Fruit fly (Drosophila melanogaster) whole organism, embryonic: ENCODE results near the gene CG10866.
A peak's percentile ranks its signal among the peaks of the same experiment; 100 is the strongest.

Experiments
- Adf1 ChIP-seq: fragments of 200-800 bp; sonication (Bioruptor generic); IDR thresholded peaks from 2 replicates; pipeline ENCODE4 v1.3.6; 2022; ENCODE audit warnings: missing biosample characterization, missing genetic modification characterization
- Antp ChIP-seq: fragments of 200-800 bp; sonication (Bioruptor generic); optimal IDR thresholded peaks from 3 replicates; lab custom pipeline; 2016; ENCODE audit warnings: missing biosample characterization, missing genetic modification characterization
- CG10147 ChIP-seq: fragments of 200-800 bp; sonication (Bioruptor generic); optimal IDR thresholded peaks from 2 replicates; lab custom pipeline; 2019; ENCODE audit warnings: missing biosample characterization, mild to moderate bottlenecking, missing genetic modification characterization, moderate library complexity
- CG1024 ChIP-seq: fragments of 200-800 bp; sonication (Bioruptor generic); IDR thresholded peaks from 2 replicates; pipeline ENCODE4 v1.3.6; 2022; ENCODE audit warnings: missing biosample characterization, missing genetic modification characterization
- CG12104 ChIP-seq: fragments of 200-800 bp; sonication (Bioruptor generic); optimal IDR thresholded peaks from 3 replicates; lab custom pipeline; 2016; ENCODE audit warnings: missing biosample characterization, missing genetic modification characterization
- CG12236 ChIP-seq: fragments of 200-800 bp; sonication (Bioruptor generic); optimal IDR thresholded peaks from 2 replicates; lab custom pipeline; 2016; ENCODE audit warnings: missing biosample characterization, missing genetic modification characterization
- CG12942 ChIP-seq: fragments of 200-800 bp; sonication (Bioruptor generic); optimal IDR thresholded peaks from 3 replicates; lab custom pipeline; 2016; ENCODE audit warnings: missing biosample characterization, missing genetic modification characterization
- CG13424 ChIP-seq: fragments of 200-800 bp; sonication (Bioruptor generic); optimal IDR thresholded peaks from 2 replicates; lab custom pipeline; 2019; ENCODE audit warnings: missing biosample characterization, mild to moderate bottlenecking, missing genetic modification characterization, moderate library complexity
- CG13894 ChIP-seq: fragments of 200-800 bp; sonication (Bioruptor generic); optimal IDR thresholded peaks from 3 replicates; lab custom pipeline; 2018; ENCODE audit warnings: missing biosample characterization, mild to moderate bottlenecking, missing genetic modification characterization, moderate library complexity
- CG14710 ChIP-seq: fragments of 200-800 bp; sonication (Bioruptor generic); optimal IDR thresholded peaks from 3 replicates; lab custom pipeline; 2019; ENCODE audit warnings: missing biosample characterization, mild to moderate bottlenecking, missing genetic modification characterization, moderate library complexity
- CG15073 ChIP-seq: fragments of 200-800 bp; sonication (Bioruptor generic); optimal IDR thresholded peaks from 2 replicates; lab custom pipeline; 2016; ENCODE audit warnings: missing biosample characterization, missing genetic modification characterization
- CG15269 ChIP-seq: fragments of 200-800 bp; sonication (Bioruptor generic); optimal IDR thresholded peaks from 2 replicates; lab custom pipeline; 2018; ENCODE audit warnings: missing biosample characterization, mild to moderate bottlenecking, missing genetic modification characterization, moderate library complexity
- CG17186 ChIP-seq: fragments of 200-800 bp; sonication (Bioruptor generic); optimal IDR thresholded peaks from 3 replicates; lab custom pipeline; 2017; ENCODE audit warnings: missing biosample characterization, missing genetic modification reagents, missing genetic modification characterization
- CG17829 ChIP-seq: fragments of 200-800 bp; optimal IDR thresholded peaks from 2 replicates; lab custom pipeline; 2019; ENCODE audit warnings: missing biosample characterization, mild to moderate bottlenecking, missing genetic modification characterization, moderate library complexity
- CG17912 ChIP-seq: fragments of 200-800 bp; sonication (Bioruptor generic); optimal IDR thresholded peaks from 2 replicates; lab custom pipeline; 2018; ENCODE audit warnings: missing biosample characterization, mild to moderate bottlenecking, missing genetic modification characterization
- CG18599 ChIP-seq: fragments of 200-800 bp; sonication (Bioruptor generic); optimal IDR thresholded peaks from 3 replicates; lab custom pipeline; 2017; ENCODE audit warnings: missing biosample characterization, missing genetic modification characterization, mild to moderate bottlenecking, moderate library complexity, missing genetic modification reagents
- CG31224 ChIP-seq: fragments of 200-800 bp; sonication (Bioruptor generic); IDR thresholded peaks from 2 replicates; pipeline ENCODE4 v1.3.6; 2022; ENCODE audit warnings: missing biosample characterization, missing genetic modification characterization
- CG31365 ChIP-seq: fragments of 200-800 bp; sonication (Bioruptor generic); optimal IDR thresholded peaks from 2 replicates; lab custom pipeline; 2018; ENCODE audit warnings: missing biosample characterization, mild to moderate bottlenecking, missing genetic modification characterization
- CG31388 ChIP-seq: fragments of 200-800 bp; sonication (Bioruptor generic); optimal IDR thresholded peaks from 2 replicates; lab custom pipeline; 2016; ENCODE audit warnings: missing biosample characterization, missing genetic modification characterization
- CG32772 ChIP-seq: fragments of 200-800 bp; sonication (Bioruptor generic); IDR thresholded peaks from 2 replicates; pipeline ENCODE4 v1.3.6; 2022; ENCODE audit warnings: missing biosample characterization, missing genetic modification characterization
- CG3726 ChIP-seq: fragments of 200-800 bp; sonication (Bioruptor generic); IDR thresholded peaks from 3 replicates; pipeline ENCODE4, ENCODE4 v1.3.6; 2022; ENCODE audit warnings: missing biosample characterization, missing genetic modification characterization
- CG4854 ChIP-seq: fragments of 200-800 bp; sonication (Bioruptor generic); optimal IDR thresholded peaks from 2 replicates; lab custom pipeline; 2016; ENCODE audit warnings: missing biosample characterization, missing genetic modification characterization, inconsistent platforms
- CG6813 ChIP-seq: fragments of 200-800 bp; sonication (Bioruptor generic); optimal IDR thresholded peaks from 2 replicates; lab custom pipeline; 2017; ENCODE audit warnings: missing biosample characterization, missing genetic modification characterization, mild to moderate bottlenecking, moderate library complexity, missing genetic modification reagents
- CG7786 ChIP-seq: fragments of 200-800 bp; sonication (Bioruptor generic); optimal IDR thresholded peaks from 2 replicates; lab custom pipeline; 2016; ENCODE audit warnings: missing biosample characterization, missing genetic modification characterization
- CG7987 ChIP-seq: fragments of 200-800 bp; sonication (Bioruptor generic); optimal IDR thresholded peaks from 2 replicates; lab custom pipeline; 2018; ENCODE audit warnings: missing biosample characterization, mild to moderate bottlenecking, missing genetic modification characterization, moderate library complexity
- CG8281 ChIP-seq: fragments of 200-800 bp; sonication (Bioruptor generic); optimal IDR thresholded peaks from 2 replicates; lab custom pipeline; 2018; ENCODE audit warnings: missing biosample characterization, mild to moderate bottlenecking, missing genetic modification characterization, moderate library complexity
- D ChIP-seq, 2 experiments: fragments of 200-800 bp in 1 of 2; fragments of >200 bp in 1 of 2; sonication (Bioruptor generic) in 1 of 2; optimal IDR thresholded peaks; 2 replicates in 1 of 2; 3 replicates in 1 of 2; lab custom pipeline; 2017; ENCODE audit warnings: mild to moderate bottlenecking in 1 of 2, missing biosample characterization in 1 of 2, missing genetic modification characterization in 1 of 2, missing genetic modification reagents in 1 of 2
- D19B ChIP-seq: fragments of 200-800 bp; sonication (Bioruptor generic); optimal IDR thresholded peaks from 2 replicates; lab custom pipeline; 2017; ENCODE audit warnings: missing biosample characterization, mild to moderate bottlenecking, missing genetic modification characterization
- Elba2 ChIP-seq: fragments of 200-800 bp; sonication (Bioruptor generic); optimal IDR thresholded peaks from 3 replicates; lab custom pipeline; 2016; ENCODE audit warnings: missing biosample characterization, missing genetic modification characterization
- Ets97D ChIP-seq: fragments of 200-800 bp; sonication (Bioruptor generic); optimal IDR thresholded peaks from 3 replicates; lab custom pipeline; 2016; ENCODE audit warnings: missing biosample characterization, missing genetic modification characterization
- Fer1 ChIP-seq: fragments of 200-800 bp; sonication (Bioruptor generic); optimal IDR thresholded peaks from 2 replicates; lab custom pipeline; 2017; ENCODE audit warnings: missing biosample characterization, mild to moderate bottlenecking, missing genetic modification characterization
- H2.0 ChIP-seq: fragments of 200-800 bp; sonication (Bioruptor generic); IDR thresholded peaks from 2 replicates; pipeline ENCODE4 v1.3.6; 2022; ENCODE audit warnings: missing biosample characterization, missing genetic modification characterization
- Hmr ChIP-seq: fragments of 200-800 bp; sonication (Bioruptor generic); optimal IDR thresholded peaks from 3 replicates; lab custom pipeline; 2017; ENCODE audit warnings: mild to moderate bottlenecking, missing biosample characterization, missing genetic modification reagents, missing genetic modification characterization
- Hr3 ChIP-seq: fragments of 200-800 bp; sonication (Bioruptor generic); optimal IDR thresholded peaks from 3 replicates; lab custom pipeline; 2016; ENCODE audit warnings: missing biosample characterization, missing genetic modification characterization
- Jarid2 ChIP-seq: fragments of 200-800 bp; sonication (Bioruptor generic); optimal IDR thresholded peaks from 3 replicates; lab custom pipeline; 2017; ENCODE audit warnings: mild to moderate bottlenecking, missing biosample characterization, missing genetic modification reagents, missing genetic modification characterization
- Nf-YC ChIP-seq: fragments of 200-800 bp; optimal IDR thresholded peaks from 3 replicates; lab custom pipeline; 2019; ENCODE audit warnings: missing biosample characterization, mild to moderate bottlenecking, missing genetic modification characterization, moderate library complexity
- Sox102F ChIP-seq: fragments of 200-800 bp; sonication (Bioruptor generic); optimal IDR thresholded peaks from 2 replicates; lab custom pipeline; 2018; ENCODE audit warnings: missing biosample characterization, mild to moderate bottlenecking, missing genetic modification characterization, moderate library complexity
- cato ChIP-seq: fragments of 200-800 bp; sonication (Bioruptor generic); optimal IDR thresholded peaks from 2 replicates; lab custom pipeline; 2016; ENCODE audit warnings: missing biosample characterization, missing genetic modification characterization, borderline replicate concordance
- chif ChIP-seq, 2 experiments: fragments of 200-800 bp; sonication (Bioruptor generic); optimal IDR thresholded peaks; 3 replicates each; lab custom pipeline; 2016; ENCODE audit warnings: missing biosample characterization in 2 of 2, missing genetic modification characterization in 2 of 2
- crp ChIP-seq, 2 experiments: fragments of 200-800 bp; sonication (Bioruptor generic); optimal IDR thresholded peaks; 2 replicates in 1 of 2; 3 replicates in 1 of 2; lab custom pipeline; 2017; ENCODE audit warnings: missing biosample characterization in 2 of 2, missing genetic modification characterization in 2 of 2, mild to moderate bottlenecking in 1 of 2, moderate library complexity in 1 of 2
- disco-r ChIP-seq: fragments of 200-800 bp; sonication (Bioruptor generic); optimal IDR thresholded peaks from 2 replicates; lab custom pipeline; 2016; ENCODE audit warnings: missing biosample characterization, missing genetic modification characterization
- eve ChIP-seq, 2 experiments: fragments of >200 bp; optimal IDR thresholded peaks; 2 replicates each; lab custom pipeline; 2017; ENCODE audit warnings: missing biosample characterization in 2 of 2, missing genetic modification characterization in 2 of 2
- gcm2 ChIP-seq: fragments of 200-800 bp; sonication (Bioruptor generic); optimal IDR thresholded peaks from 2 replicates; lab custom pipeline; 2016; ENCODE audit warnings: missing biosample characterization, missing genetic modification characterization
- insv ChIP-seq, 2 experiments: fragments of 200-800 bp; sonication (Bioruptor generic); optimal IDR thresholded peaks; 3 replicates each; lab custom pipeline; 2016 to 2018; ENCODE audit warnings: missing biosample characterization in 2 of 2, missing genetic modification characterization in 2 of 2
- oc ChIP-seq: fragments of 200-800 bp; sonication (Bioruptor generic); optimal IDR thresholded peaks from 2 replicates; lab custom pipeline; 2018; ENCODE audit warnings: missing biosample characterization, mild to moderate bottlenecking, missing genetic modification characterization, moderate library complexity
- repo ChIP-seq: fragments of 200-800 bp; sonication (Bioruptor generic); optimal IDR thresholded peaks from 2 replicates; lab custom pipeline; 2016; ENCODE audit warnings: missing biosample characterization, missing genetic modification characterization
- ssp ChIP-seq: fragments of 200-800 bp; sonication (Bioruptor generic); IDR thresholded peaks from 2 replicates; pipeline ENCODE4 v1.3.6; 2022; ENCODE audit warnings: missing biosample characterization, missing genetic modification characterization
- stc ChIP-seq: fragments of 200-800 bp; sonication (Bioruptor generic); IDR thresholded peaks from 2 replicates; pipeline ENCODE4 v1.3.6; 2022; ENCODE audit warnings: missing biosample characterization, missing genetic modification characterization
- twi ChIP-seq: fragments of 200-800 bp; optimal IDR thresholded peaks from 2 replicates; lab custom pipeline; 2019; ENCODE audit warnings: missing biosample characterization, mild to moderate bottlenecking, missing genetic modification characterization, moderate library complexity
- vnd ChIP-seq: fragments of 200-800 bp; sonication (Bioruptor generic); IDR thresholded peaks from 3 replicates; pipeline ENCODE4 v1.3.6; 2022; ENCODE audit warnings: missing biosample characterization, missing genetic modification characterization; ENCODE audit not compliant: partially characterized antibody

CG10866 gene

DNA sequence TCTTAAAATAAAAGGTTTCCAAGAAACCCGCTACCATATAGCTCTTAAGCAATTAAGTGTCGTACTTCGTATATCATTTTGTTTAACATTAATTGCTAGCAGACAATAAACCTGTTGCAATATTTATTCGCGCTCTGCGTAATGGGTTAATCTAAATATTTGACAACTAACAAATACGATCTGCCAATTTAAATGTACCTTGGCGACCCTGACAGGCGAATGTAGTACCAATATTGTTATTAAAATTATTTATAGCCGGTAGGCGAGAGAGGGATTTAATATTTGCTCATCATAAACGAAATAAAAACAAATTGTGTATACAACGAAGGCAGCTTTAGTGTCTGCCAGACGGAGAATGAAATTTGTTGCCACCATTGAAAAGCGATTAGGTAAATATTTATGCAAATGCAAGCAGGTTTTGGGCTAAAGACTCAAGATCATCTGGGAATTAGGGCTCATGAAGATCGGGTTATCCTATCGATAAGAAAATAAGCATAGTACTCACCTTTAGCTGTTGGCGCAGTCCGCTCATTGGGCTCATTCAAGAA is 5.0 kb downstream of the CG10866 start (continued):
- no peak for TF ChIP-seq CG17912 (GFP tag; lab: Kevin White, UChicago)
- no peak for TF ChIP-seq eve (GFP tag; optimal IDR thresholded peaks at IDR 0.05; lab: Kevin White, UChicago)
- TF ChIP-seq CG18599 = peak; percentile 77
- TF ChIP-seq chif (GFP tag; optimal IDR thresholded peaks at IDR 0.05; lab: Kevin White, UChicago) = no peak
- no peak for TF ChIP-seq CG10147
- no peak for TF ChIP-seq twi
- peak; percentile 72 for TF ChIP-seq Hmr (GFP tag; lab: Kevin White, UChicago)
- no peak for TF ChIP-seq Antp (GFP tag; lab: Kevin White, UChicago)
- no peak for TF ChIP-seq vnd (GFP tag; lab: Robert Waterston, UW)
- no peak for TF ChIP-seq D19B (GFP tag; lab: Kevin White, UChicago)
- no peak for TF ChIP-seq CG31224 (GFP tag; lab: Robert Waterston, UW)
- no peak for TF ChIP-seq CG12942 (GFP tag; lab: Kevin White, UChicago)
- TF ChIP-seq CG17186 (GFP tag; lab: Kevin White, UChicago) = no peak
- no peak for TF ChIP-seq D (optimal IDR thresholded peaks at IDR 0.05; lab: Kevin White, UChicago)
- no peak for TF ChIP-seq D (GFP tag; optimal IDR thresholded peaks at IDR 0.05; lab: Kevin White, UChicago)
- TF ChIP-seq Adf1 (GFP tag; lab: Robert Waterston, UW) = no peak
- TF ChIP-seq Jarid2 (GFP tag; lab: Kevin White, UChicago) = no peak
- TF ChIP-seq repo (GFP tag; lab: Kevin White, UChicago) = no peak
- no peak for TF ChIP-seq ssp (GFP tag; lab: Robert Waterston, UW)
- no peak for TF ChIP-seq Hr3
- no peak for TF ChIP-seq cato (GFP tag; lab: Kevin White, UChicago)
- no peak for TF ChIP-seq CG4854
- TF ChIP-seq CG6813 (GFP tag; lab: Kevin White, UChicago) = peak; percentile 48
- TF ChIP-seq Fer1 (GFP tag; lab: Kevin White, UChicago) = peak; percentile 65
- no peak for TF ChIP-seq CG14710 (tag; lab: Kevin White, UChicago)
- TF ChIP-seq CG13894 = no peak
- TF ChIP-seq CG32772 = no peak
- TF ChIP-seq oc = no peak
- no peak for TF ChIP-seq CG31365 (tag; lab: Kevin White, UChicago)
- no peak for TF ChIP-seq Sox102F (GFP tag; lab: Kevin White, UChicago)
- TF ChIP-seq stc (GFP tag; lab: Robert Waterston, UW) = no peak
- no peak for TF ChIP-seq Ets97D (GFP tag; lab: Kevin White, UChicago)
- TF ChIP-seq Nf-YC (tag; lab: Kevin White, UChicago) = no peak
- TF ChIP-seq crp (GFP tag; optimal IDR thresholded peaks at IDR 0.05; lab: Kevin White, UChicago) = no peak
- TF ChIP-seq CG12104 (GFP tag; lab: Kevin White, UChicago) = no peak
- TF ChIP-seq insv (GFP tag; optimal IDR thresholded peaks at IDR 0.05; lab: Kevin White, UChicago) = no peak
- no peak for TF ChIP-seq CG13424 (tag; lab: Kevin White, UChicago)
- no peak for TF ChIP-seq CG31388 (GFP tag; lab: Kevin White, UChicago)
- TF ChIP-seq CG7987 (GFP tag; lab: Kevin White, UChicago) = peak; percentile 13
- TF ChIP-seq CG3726 (GFP tag; lab: Robert Waterston, UW) = no peak
- no peak for TF ChIP-seq CG8281 (tag; lab: Kevin White, UChicago)
- TF ChIP-seq CG15073 (GFP tag; lab: Kevin White, UChicago) = no peak
- no peak for TF ChIP-seq CG1024 (GFP tag; lab: Robert Waterston, UW)
- no peak for TF ChIP-seq H2.0 (GFP tag; lab: Robert Waterston, UW)
- no peak for TF ChIP-seq gcm2 (GFP tag; lab: Kevin White, UChicago)
- no peak for TF ChIP-seq CG12236 (GFP tag; lab: Kevin White, UChicago)
- no peak for TF ChIP-seq disco-r (GFP tag; lab: Kevin White, UChicago)
- no peak for TF ChIP-seq CG7786
- no peak for TF ChIP-seq CG17829
- TF ChIP-seq Elba2 (GFP tag; lab: Kevin White, UChicago) = no peak
- TF ChIP-seq CG15269 (tag; lab: Kevin White, UChicago) = peak; percentile 60
